In the genomic region with DNA sequence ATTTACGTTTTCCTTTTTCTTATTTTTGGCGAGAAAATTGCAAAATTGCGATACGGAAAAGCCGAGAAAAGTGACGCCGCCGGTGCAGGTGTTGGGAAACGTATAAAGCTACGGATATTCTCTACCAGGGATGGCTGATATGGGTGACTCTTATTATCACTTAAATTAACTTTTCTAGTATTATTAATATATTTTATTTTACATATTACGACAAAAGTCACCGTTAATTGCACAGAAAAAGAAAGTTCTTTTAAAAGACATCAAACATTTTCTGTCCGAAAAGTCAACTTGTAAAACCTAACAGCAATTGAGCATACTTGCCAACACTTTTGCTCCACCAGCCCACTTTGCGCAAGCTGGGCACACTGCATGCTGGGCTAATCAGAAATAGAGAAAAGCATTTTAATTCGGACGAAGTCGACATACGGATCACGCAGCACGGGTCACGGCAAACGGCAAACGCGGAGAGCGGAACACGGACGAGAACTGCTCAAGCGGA, we compare ENCODE assay signal across 5 fruit fly cellular contexts.
A peak's percentile ranks its signal among the peaks of the same experiment; 100 is the strongest.
TF ChIP-seq lines count a peak whose summit lies in the region.

A gene (plus strand): TSS at position 51 of the 499 bp plus-strand sequence.
A gene (minus strand): TSS at position 107 of the 499 bp plus-strand sequence.

- peak; percentile 30 for TF ChIP-seq CTCF in whole organism, embryonic (GFP tag; optimal IDR thresholded peaks at IDR 0.05; lab: Kevin White, UChicago)

TF ChIP-seq in whole organism, adult, 20 proteins besides CTCF, POLR2A, EP300 and RAD21 (continues in another document):
- TF ChIP-seq cic (GFP tag; optimal IDR thresholded peaks at IDR 0.05; lab: Kevin White, UChicago) (peak; percentile 87), CG14711 (tag; optimal IDR thresholded peaks at IDR 0.05; lab: Kevin White, UChicago) (peak; percentile 97), CG5204 (GFP tag; optimal IDR thresholded peaks at IDR 0.05; lab: Kevin White, UChicago) (peak; percentile 90), Hr96 (GFP tag; optimal IDR thresholded peaks at IDR 0.05; lab: Kevin White, UChicago) (no peak), CG1620 (GFP tag; optimal IDR thresholded peaks at IDR 0.05; lab: Kevin White, UChicago) (peak; percentile 90), pad (GFP tag; optimal IDR thresholded peaks at IDR 0.05; lab: Kevin White, UChicago) (peak; percentile 88), CG7045 (GFP tag; optimal IDR thresholded peaks at IDR 0.05; lab: Kevin White, UChicago) (peak; percentile 96), CG33017 (tag; optimal IDR thresholded peaks at IDR 0.05; lab: Kevin White, UChicago) (peak; percentile 95), CG12768 (GFP tag; optimal IDR thresholded peaks at IDR 0.05; lab: Kevin White, UChicago) (peak; percentile 95), cnc (optimal IDR thresholded peaks at IDR 0.05; lab: Kevin White, UChicago) (no peak), CG7101 (tag; optimal IDR thresholded peaks at IDR 0.05; lab: Kevin White, UChicago) (peak; percentile 98), kay (GFP tag; lab: Kevin White, UChicago; ENCODE audit: borderline replicate concordance) (no peak), bab1 (GFP tag; optimal IDR thresholded peaks at IDR 0.05; lab: Kevin White, UChicago) (peak; percentile 97), Crg-1 (GFP tag; optimal IDR thresholded peaks at IDR 0.05; lab: Kevin White, UChicago) (peak; percentile 96), Clk (GFP tag; optimal IDR thresholded peaks at IDR 0.05; lab: Kevin White, UChicago) (peak; percentile 92), CG11617 (GFP tag; optimal IDR thresholded peaks at IDR 0.05; lab: Kevin White, UChicago) (peak; percentile 97), ovo (GFP tag; optimal IDR thresholded peaks at IDR 0.05; lab: Kevin White, UChicago) (peak; percentile 97)

TF ChIP-seq in whole organism, embryonic, 481 proteins besides CTCF, POLR2A, EP300 and RAD21 (continues in another document):
- TF ChIP-seq CG7839 (tag; optimal IDR thresholded peaks at IDR 0.05; lab: Kevin White, UChicago) (peak; percentile 91), CG6254 (GFP tag; optimal IDR thresholded peaks at IDR 0.05; lab: Kevin White, UChicago) (peak; percentile 80), Dll (GFP tag; IDR thresholded peaks at IDR 0.05; lab: Robert Waterston, UW; ENCODE audit: partially characterized antibody) (no peak), vfl (GFP tag; optimal IDR thresholded peaks at IDR 0.05; lab: Kevin White, UChicago) (peak; percentile 85), CG2875 (GFP tag; optimal IDR thresholded peaks at IDR 0.05; lab: Kevin White, UChicago) (peak; percentile 80), CG4730 (GFP tag; IDR thresholded peaks at IDR 0.05; lab: Robert Waterston, UW) (peak; percentile 84), CG3726 (GFP tag; IDR thresholded peaks at IDR 0.05; lab: Robert Waterston, UW) (peak; percentile 75; the same call in 2 of the 3 replicates), abd-A (tag; optimal IDR thresholded peaks at IDR 0.05; lab: Kevin White, UChicago) (no peak), NC2α (GFP tag; optimal IDR thresholded peaks at IDR 0.05; lab: Kevin White, UChicago) (no peak), repo (GFP tag; optimal IDR thresholded peaks at IDR 0.05; lab: Kevin White, UChicago) (peak; percentile 64), gsb-n (tag; optimal IDR thresholded peaks at IDR 0.05; lab: Kevin White, UChicago) (no peak), CG14860 (GFP tag; IDR thresholded peaks at IDR 0.05; lab: Robert Waterston, UW; ENCODE audit: partially characterized antibody) (no peak), CG6765 (GFP tag; optimal IDR thresholded peaks at IDR 0.05; lab: Kevin White, UChicago) (peak; percentile 89), ken (GFP tag; IDR thresholded peaks at IDR 0.05; lab: Robert Waterston, UW) (peak; percentile 90), pzg (GFP tag; optimal IDR thresholded peaks at IDR 0.05; lab: Kevin White, UChicago) (peak; percentile 82), Hey (tag; optimal IDR thresholded peaks at IDR 0.05; lab: Kevin White, UChicago) (no peak), az2 (GFP tag; optimal IDR thresholded peaks at IDR 0.05; lab: Kevin White, UChicago) (peak; percentile 92)

TF ChIP-seq in whole organism, prepupa, 60 proteins besides CTCF, POLR2A, EP300 and RAD21 (continues in another document):
- peak; percentile 96 for TF ChIP-seq svp (GFP tag; lab: Kevin White, UChicago)
- TF ChIP-seq cyc (GFP tag; optimal IDR thresholded peaks at IDR 0.05; lab: Kevin White, UChicago), result peak; percentile 86
- TF ChIP-seq Blimp-1 (GFP tag; optimal IDR thresholded peaks at IDR 0.05; lab: Kevin White, UChicago), result peak; percentile 66
- peak; percentile 87 for TF ChIP-seq lz (GFP tag; optimal IDR thresholded peaks at IDR 0.05; lab: Kevin White, UChicago)
- TF ChIP-seq Met (GFP tag; optimal IDR thresholded peaks at IDR 0.05; lab: Kevin White, UChicago), result no peak
- peak; percentile 87 for TF ChIP-seq CG3032 (tag; optimal IDR thresholded peaks at IDR 0.05; lab: Kevin White, UChicago)
- peak; percentile 86 for TF ChIP-seq CG8632 (GFP tag; optimal IDR thresholded peaks at IDR 0.05; lab: Kevin White, UChicago)
- peak; percentile 89 for TF ChIP-seq Eip78C (GFP tag; lab: Kevin White, UChicago)
- peak; percentile 76 for TF ChIP-seq Sox14 (GFP tag; optimal IDR thresholded peaks at IDR 0.05; lab: Kevin White, UChicago)
- TF ChIP-seq CG8319 (GFP tag; optimal IDR thresholded peaks at IDR 0.05; lab: Kevin White, UChicago), result peak; percentile 82
- TF ChIP-seq CG3919 (GFP tag; optimal IDR thresholded peaks at IDR 0.05; lab: Kevin White, UChicago), result peak; percentile 90
- peak; percentile 88 for TF ChIP-seq esn (GFP tag; optimal IDR thresholded peaks at IDR 0.05; lab: Kevin White, UChicago)
- peak; percentile 90 for TF ChIP-seq Hr4 (GFP tag; optimal IDR thresholded peaks at IDR 0.05; lab: Kevin White, UChicago)
- TF ChIP-seq fkh (GFP tag; optimal IDR thresholded peaks at IDR 0.05; lab: Kevin White, UChicago), result no peak
- peak; percentile 86 for TF ChIP-seq CG6163 (GFP tag; IDR thresholded peaks at IDR 0.05; lab: Robert Waterston, UW)
- TF ChIP-seq dac (GFP tag; optimal IDR thresholded peaks at IDR 0.05; lab: Kevin White, UChicago), result peak; percentile 81
- TF ChIP-seq CG15336 (GFP tag; IDR thresholded peaks at IDR 0.05; lab: Robert Waterston, UW), result peak; percentile 86
- peak; percentile 88 for TF ChIP-seq CG34406 (GFP tag; optimal IDR thresholded peaks at IDR 0.05; lab: Kevin White, UChicago)

TF ChIP-seq in whole organism, pupa, 21 proteins besides CTCF, POLR2A, EP300 and RAD21 (continues in another document):
- TF ChIP-seq rn (GFP tag; IDR thresholded peaks at IDR 0.05; lab: Robert Waterston, UW), result peak; percentile 81
- TF ChIP-seq Ets98B (GFP tag; IDR thresholded peaks at IDR 0.05; lab: Robert Waterston, UW), result peak; percentile 90
- peak; percentile 97 for TF ChIP-seq CG8159 (tag; optimal IDR thresholded peaks at IDR 0.05; lab: Kevin White, UChicago)
- peak; percentile 90 for TF ChIP-seq CG4496 (GFP tag; IDR thresholded peaks at IDR 0.05; lab: Robert Waterston, UW)
- peak; percentile 69 for TF ChIP-seq CG34367 (tag; optimal IDR thresholded peaks at IDR 0.05; lab: Kevin White, UChicago)
- peak; percentile 77 for TF ChIP-seq CG17806 (tag; optimal IDR thresholded peaks at IDR 0.05; lab: Kevin White, UChicago)
- TF ChIP-seq fd96Ca (GFP tag; IDR thresholded peaks at IDR 0.05; lab: Robert Waterston, UW), result peak; percentile 90
- TF ChIP-seq CG9948 (tag; optimal IDR thresholded peaks at IDR 0.05; lab: Kevin White, UChicago), result peak; percentile 75
- peak; percentile 75 for TF ChIP-seq CG10348 (GFP tag; IDR thresholded peaks at IDR 0.05; lab: Robert Waterston, UW)
- peak; percentile 92 for TF ChIP-seq CG32121 (GFP tag; IDR thresholded peaks at IDR 0.05; lab: Robert Waterston, UW)
- peak; percentile 74 for TF ChIP-seq CG8301 (tag; optimal IDR thresholded peaks at IDR 0.05; lab: Kevin White, UChicago)
- TF ChIP-seq CG13204 (GFP tag; optimal IDR thresholded peaks at IDR 0.05; lab: Kevin White, UChicago), result no peak
- peak; percentile 85 for TF ChIP-seq CG15710 (tag; optimal IDR thresholded peaks at IDR 0.05; lab: Kevin White, UChicago)
- peak; percentile 85 for TF ChIP-seq Snoo (tag; optimal IDR thresholded peaks at IDR 0.05; lab: Kevin White, UChicago)
- no peak for TF ChIP-seq CG14655 (GFP tag; optimal IDR thresholded peaks at IDR 0.05; lab: Kevin White, UChicago)
- TF ChIP-seq Pif1B (GFP tag; optimal IDR thresholded peaks at IDR 0.05; lab: Kevin White, UChicago), result peak; percentile 80
- peak; percentile 40 for TF ChIP-seq gl (tag; optimal IDR thresholded peaks at IDR 0.05; lab: Kevin White, UChicago)
- peak; percentile 14 for TF ChIP-seq EcR (GFP tag; optimal IDR thresholded peaks at IDR 0.05; lab: Kevin White, UChicago)
- TF ChIP-seq CG12605 (GFP tag; IDR thresholded peaks at IDR 0.05; lab: Robert Waterston, UW), result peak; percentile 72

TF ChIP-seq in whole organism, wandering third instar larva, 38 proteins besides CTCF, POLR2A, EP300 and RAD21 (continues in another document):
- TF ChIP-seq Jra (GFP tag; optimal IDR thresholded peaks at IDR 0.05; lab: Kevin White, UChicago), result peak; percentile 83
- no peak for TF ChIP-seq brk (GFP tag; optimal IDR thresholded peaks at IDR 0.05; lab: Kevin White, UChicago)
- no peak for TF ChIP-seq Hr78 (GFP tag; optimal IDR thresholded peaks at IDR 0.05; lab: Kevin White, UChicago)
- TF ChIP-seq Rel (GFP tag; optimal IDR thresholded peaks at IDR 0.05; lab: Kevin White, UChicago), result peak; percentile 83
- TF ChIP-seq Rel (tag; optimal IDR thresholded peaks at IDR 0.05; lab: Kevin White, UChicago), result peak; percentile 84
- peak; percentile 87 for TF ChIP-seq dmrt93B (GFP tag; optimal IDR thresholded peaks at IDR 0.05; lab: Kevin White, UChicago)
- peak; percentile 32 for TF ChIP-seq Dif (GFP tag; optimal IDR thresholded peaks at IDR 0.05; lab: Kevin White, UChicago; ENCODE audit: partially characterized antibody)
- no peak for TF ChIP-seq Dfd (GFP tag; optimal IDR thresholded peaks at IDR 0.05; lab: Kevin White, UChicago)
- no peak for TF ChIP-seq tai (GFP tag; optimal IDR thresholded peaks at IDR 0.05; lab: Kevin White, UChicago)
- TF ChIP-seq jim (GFP tag; optimal IDR thresholded peaks at IDR 0.05; lab: Kevin White, UChicago), result peak; percentile 28
- no peak for TF ChIP-seq pan (optimal IDR thresholded peaks at IDR 0.05; lab: Kevin White, UChicago)
- peak; percentile 91 for TF ChIP-seq CG9705 (GFP tag; optimal IDR thresholded peaks at IDR 0.05; lab: Kevin White, UChicago)
- no peak for TF ChIP-seq Mio (GFP tag; optimal IDR thresholded peaks at IDR 0.05; lab: Kevin White, UChicago)
- TF ChIP-seq GATAd (GFP tag; optimal IDR thresholded peaks at IDR 0.05; lab: Kevin White, UChicago), result peak; percentile 80
- peak; percentile 95 for TF ChIP-seq HLH106 (tag; optimal IDR thresholded peaks at IDR 0.05; lab: Kevin White, UChicago)
- no peak for TF ChIP-seq dl (GFP tag; optimal IDR thresholded peaks at IDR 0.05; lab: Kevin White, UChicago; ENCODE audit: insufficient read depth in 1 of 2, partially characterized antibody in 2 of 2)
- TF ChIP-seq br (GFP tag; optimal IDR thresholded peaks at IDR 0.05; lab: Kevin White, UChicago), result peak; percentile 83
- peak; percentile 83 for TF ChIP-seq ey (GFP tag; optimal IDR thresholded peaks at IDR 0.05; lab: Kevin White, UChicago)
- TF ChIP-seq Abd-B (GFP tag; optimal IDR thresholded peaks at IDR 0.05; lab: Kevin White, UChicago), result no peak
- TF ChIP-seq rgr (GFP tag; optimal IDR thresholded peaks at IDR 0.05; lab: Kevin White, UChicago), result peak; percentile 95
- peak; percentile 92 for TF ChIP-seq Sp1 (GFP tag; optimal IDR thresholded peaks at IDR 0.05; lab: Kevin White, UChicago)
- no peak for TF ChIP-seq woc (GFP tag; optimal IDR thresholded peaks at IDR 0.05; lab: Kevin White, UChicago)
